Fruit fly (Drosophila melanogaster): Measurements from ENCODE around the gene CG14556.

DNA sequence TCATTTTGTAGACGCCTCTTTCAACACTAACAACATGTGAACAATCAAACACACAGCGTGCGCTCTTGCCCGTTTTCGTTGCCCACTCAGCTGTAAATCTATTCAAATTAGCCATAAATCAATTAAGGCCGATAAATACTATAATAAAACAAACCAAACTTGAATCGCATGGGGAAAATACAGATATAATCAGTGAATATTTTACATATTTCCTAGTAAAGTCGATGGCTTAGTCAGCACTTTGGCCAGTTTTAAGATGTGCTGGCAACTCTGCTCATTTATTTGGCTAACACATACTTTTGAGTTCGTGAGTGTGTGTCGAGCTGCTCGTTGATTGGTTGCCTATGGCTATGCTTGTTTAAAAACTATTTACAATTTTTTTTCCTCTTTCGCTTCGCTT is 27.2 kb upstream of the CG14556 start:
- TF ChIP-seq CTCF (optimal IDR thresholded peaks at IDR 0.05) (no peak), CG8478 (optimal IDR thresholded peaks at IDR 0.05) (no peak)

All from S2 (cell line).